Worm (Caenorhabditis elegans) whole organism, late embryonic: ENCODE measurements around the gene H12I19.115.

ENCODE experiments used
- F13H6.1 ChIP-seq: sonication (generic microtip); optimal IDR thresholded peaks from 2 replicates; lab custom pipeline; 2016; ENCODE audit warnings: missing genetic modification characterization, missing compliant biosample characterization
- K09A11.1 ChIP-seq: sonication (generic microtip); optimal IDR thresholded peaks from 2 replicates; lab custom pipeline; 2017; ENCODE audit warnings: antibody characterized with exemption, mild to moderate bottlenecking, missing genetic modification characterization, missing compliant biosample characterization; ENCODE audit not compliant: insufficient read depth
- ahr-1 ChIP-seq: sonication (generic microtip); optimal IDR thresholded peaks from 2 replicates; lab custom pipeline; 2016; ENCODE audit warnings: missing genetic modification characterization, missing compliant biosample characterization
- ama-1 ChIP-seq: fragments of 150-350 bp; optimal IDR thresholded peaks from 2 replicates; lab custom pipeline; 2014
- ceh-18 ChIP-seq: sonication (generic microtip); optimal IDR thresholded peaks from 2 replicates; lab custom pipeline; 2016; ENCODE audit warnings: missing genetic modification characterization, missing compliant biosample characterization
- ceh-19 ChIP-seq: fragments of 200-800 bp; sonication (Bioruptor generic); optimal IDR thresholded peaks from 2 replicates; lab custom pipeline; 2018; ENCODE audit warnings: mild to moderate bottlenecking, missing genetic modification characterization, missing compliant biosample characterization
- ceh-2 ChIP-seq: sonication (generic microtip); optimal IDR thresholded peaks from 2 replicates; lab custom pipeline; 2016; ENCODE audit warnings: missing genotype, missing genetic modification characterization, missing compliant biosample characterization
- ceh-24 ChIP-seq: sonication (generic microtip); optimal IDR thresholded peaks from 2 replicates; lab custom pipeline; 2016; ENCODE audit warnings: mild to moderate bottlenecking, missing genetic modification characterization, missing compliant biosample characterization
- ceh-34 ChIP-seq: sonication (generic microtip); optimal IDR thresholded peaks from 2 replicates; lab custom pipeline; 2016; ENCODE audit warnings: mild to moderate bottlenecking, missing genetic modification characterization, missing compliant biosample characterization
- ceh-45 ChIP-seq: fragments of 200-800 bp; sonication (Bioruptor generic); IDR thresholded peaks from 2 replicates; pipeline ENCODE4 v1.3.6; 2022; ENCODE audit warnings: missing genetic modification reagents, missing genetic modification characterization, missing compliant biosample characterization
- ceh-48 ChIP-seq: sonication (generic microtip); optimal IDR thresholded peaks from 2 replicates; lab custom pipeline; 2016; ENCODE audit warnings: missing genetic modification characterization, inconsistent platforms, missing compliant biosample characterization
- elt-4 ChIP-seq: sonication (generic microtip); optimal IDR thresholded peaks from 2 replicates; lab custom pipeline; 2016; ENCODE audit warnings: missing genetic modification characterization, missing compliant biosample characterization
- fkh-6 ChIP-seq: sonication (generic microtip); optimal IDR thresholded peaks from 2 replicates; lab custom pipeline; 2016; ENCODE audit warnings: missing genetic modification characterization, missing compliant biosample characterization
- gmeb-2 ChIP-seq: sonication (generic microtip); optimal IDR thresholded peaks from 2 replicates; lab custom pipeline; 2016; ENCODE audit warnings: missing genetic modification characterization, inconsistent platforms, missing compliant biosample characterization
- hlh-15 ChIP-seq: sonication (generic microtip); optimal IDR thresholded peaks from 2 replicates; lab custom pipeline; 2016; ENCODE audit warnings: missing genetic modification characterization, missing compliant biosample characterization
- hlh-30 ChIP-seq: sonication (generic microtip); optimal IDR thresholded peaks from 2 replicates; lab custom pipeline; 2017; ENCODE audit warnings: antibody characterized with exemption, missing genetic modification characterization, missing compliant biosample characterization; ENCODE audit not compliant: insufficient read depth
- lim-6 ChIP-seq: sonication (generic microtip); optimal IDR thresholded peaks from 2 replicates; lab custom pipeline; 2016; ENCODE audit warnings: missing genetic modification characterization, missing compliant biosample characterization
- madf-2 ChIP-seq: sonication (generic microtip); optimal IDR thresholded peaks from 2 replicates; lab custom pipeline; 2017; ENCODE audit warnings: missing genetic modification characterization, missing compliant biosample characterization
- mec-3 ChIP-seq: sonication (generic microtip); optimal IDR thresholded peaks from 2 replicates; lab custom pipeline; 2016; ENCODE audit warnings: borderline replicate concordance, missing genetic modification characterization, missing compliant biosample characterization
- nfya-1 ChIP-seq: sonication (generic microtip); optimal IDR thresholded peaks from 2 replicates; lab custom pipeline; 2017; ENCODE audit warnings: missing genetic modification characterization, mild to moderate bottlenecking, missing compliant biosample characterization, antibody characterized with exemption, moderate library complexity
- pag-3 ChIP-seq: sonication (generic microtip); optimal IDR thresholded peaks from 2 replicates; lab custom pipeline; 2016; ENCODE audit warnings: missing compliant biosample characterization, missing genetic modification characterization, borderline replicate concordance
- pax-1 ChIP-seq: fragments of 150-350 bp; optimal IDR thresholded peaks from 2 replicates; lab custom pipeline; 2014; ENCODE audit warnings: missing biosample characterization, missing genetic modification characterization
- pha-4 ChIP-seq: fragments of 150-350 bp; optimal IDR thresholded peaks from 2 replicates; lab custom pipeline; 2018; ENCODE audit warnings: missing biosample characterization, missing genetic modification reagents, missing genetic modification characterization
- ref-2 ChIP-seq: sonication (generic microtip); optimal IDR thresholded peaks from 2 replicates; lab custom pipeline; 2016; ENCODE audit warnings: missing genetic modification characterization, missing compliant biosample characterization
- sox-2 ChIP-seq: fragments of 200-800 bp; sonication (Bioruptor generic); IDR thresholded peaks from 2 replicates; pipeline ENCODE4 v1.3.6; 2022; ENCODE audit warnings: missing genetic modification reagents, missing genetic modification characterization, missing compliant biosample characterization
- sox-4 ChIP-seq: sonication (generic microtip); optimal IDR thresholded peaks from 2 replicates; lab custom pipeline; 2017; ENCODE audit warnings: mild to moderate bottlenecking, missing genetic modification characterization, inconsistent platforms, missing compliant biosample characterization
- tbx-2 ChIP-seq: sonication (generic microtip); optimal IDR thresholded peaks from 2 replicates; lab custom pipeline; 2016; ENCODE audit warnings: missing genetic modification characterization, missing compliant biosample characterization
- ttx-3 ChIP-seq: sonication (generic microtip); optimal IDR thresholded peaks from 2 replicates; lab custom pipeline; 2016; ENCODE audit warnings: missing genetic modification reagents, missing genetic modification characterization, missing compliant biosample characterization
- unc-3 ChIP-seq, 2 experiments: fragments of 200-800 bp in 1 of 2; sonication (Bioruptor generic) in 1 of 2; sonication (generic microtip) in 1 of 2; conservative IDR thresholded peaks in 1 of 2; optimal IDR thresholded peaks in 1 of 2; 2 replicates each; pipeline versions ENCODE4 v1.3.6 to Lab custom; 2016 to 2022; ENCODE audit warnings: missing compliant biosample characterization in 2 of 2, missing genetic modification characterization in 2 of 2, missing genetic modification reagents in 1 of 2
- unc-55 ChIP-seq: sonication (generic microtip); optimal IDR thresholded peaks from 2 replicates; lab custom pipeline; 2017; ENCODE audit warnings: missing biosample characterization, missing genetic modification reagents, missing genetic modification characterization
- unc-86 ChIP-seq: sonication (generic microtip); optimal IDR thresholded peaks from 2 replicates; lab custom pipeline; 2016; ENCODE audit warnings: missing genetic modification characterization, missing compliant biosample characterization
- ztf-16 ChIP-seq: sonication (generic microtip); optimal IDR thresholded peaks from 2 replicates; lab custom pipeline; 2017; ENCODE audit warnings: missing genetic modification characterization, missing compliant biosample characterization

The H12I19.115 gene

DNA sequence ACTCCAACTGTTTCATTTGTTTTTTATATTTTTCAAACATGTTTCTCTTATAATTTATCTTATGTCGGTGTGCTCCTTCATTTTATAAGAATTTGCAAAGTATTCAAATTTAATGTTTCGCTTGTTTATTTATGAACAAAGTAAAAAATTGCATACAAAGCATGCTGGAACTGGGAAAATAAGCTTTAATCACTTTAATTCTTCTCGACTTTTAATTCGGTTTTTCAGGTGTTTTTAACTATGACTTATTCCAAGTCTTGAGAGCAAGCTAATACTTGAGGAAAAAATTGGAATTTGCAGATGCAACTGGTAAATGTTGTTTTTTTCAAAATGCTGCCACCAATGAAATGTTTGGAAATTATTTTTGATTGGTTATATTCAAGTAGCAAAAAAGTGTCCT lies 4.1 kb upstream of the H12I19.115 start, which contains the start of gene srz-59:
TSS of gene srz-59 (plus strand) at position 301 of the 400 bp plus-strand sequence.
- TF ChIP-seq pag-3 (no peak), ahr-1 (tag; lab: Kevin White, UChicago) (no peak), ttx-3 (tag; lab: Kevin White, UChicago) (no peak), unc-3 (GFP tag; conservative IDR thresholded peaks at IDR 0.05; lab: Robert Waterston, UW) (no peak), unc-3 (tag; optimal IDR thresholded peaks at IDR 0.05; lab: Kevin White, UChicago) (no peak), sox-4 (tag; lab: Kevin White, UChicago) (no peak), mec-3 (tag; lab: Kevin White, UChicago) (no peak), hlh-30 (no peak), hlh-15 (tag; lab: Kevin White, UChicago) (no peak)
- TF ChIP-seq, all 69 proteins: peak for 0

DNA sequence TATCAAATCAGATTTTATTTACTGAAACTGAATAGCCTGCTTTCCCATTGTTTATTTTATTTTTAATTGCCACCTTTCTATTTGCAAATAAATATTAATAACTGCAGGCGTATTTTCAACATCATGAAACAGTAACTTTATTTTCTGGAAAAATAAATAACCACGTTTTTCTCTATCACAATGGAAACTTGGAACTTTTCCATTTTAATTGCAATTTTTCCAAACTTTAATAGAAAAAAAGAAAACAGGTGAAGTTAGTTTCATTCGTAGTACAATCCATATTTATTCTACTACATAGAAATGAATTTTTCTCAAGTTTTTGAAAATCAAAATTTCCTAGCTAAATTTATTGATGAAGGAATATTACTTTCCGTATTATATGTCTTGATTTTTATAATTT lies 1.4 kb upstream of the H12I19.115 start, which contains the start of gene srz-42:
TSS of gene srz-42 (plus strand) at position 301 of the 400 bp plus-strand sequence.
- TF ChIP-seq hlh-30 = no peak
- no peak for TF ChIP-seq ztf-16
- no peak for TF ChIP-seq ceh-48
- no peak for TF ChIP-seq sox-2 (GFP tag; lab: Robert Waterston, UW)
- TF ChIP-seq unc-3 (GFP tag; conservative IDR thresholded peaks at IDR 0.05; lab: Robert Waterston, UW) = no peak
- no peak for TF ChIP-seq unc-3 (tag; optimal IDR thresholded peaks at IDR 0.05; lab: Kevin White, UChicago)
- TF ChIP-seq ceh-19 (GFP tag; lab: Kevin White, UChicago) = no peak
- TF ChIP-seq lim-6 = no peak
- no peak for TF ChIP-seq fkh-6 (tag; lab: Kevin White, UChicago)
- TF ChIP-seq ama-1 = no peak
- TF ChIP-seq ceh-45 (GFP tag; lab: Robert Waterston, UW) = no peak
- no peak for TF ChIP-seq pax-1 (tag; lab: Kevin White, UChicago)
- no peak for TF ChIP-seq sox-4 (tag; lab: Kevin White, UChicago)
- no peak for TF ChIP-seq gmeb-2 (tag; lab: Kevin White, UChicago)
- no peak for TF ChIP-seq F13H6.1 (tag; lab: Kevin White, UChicago)

DNA sequence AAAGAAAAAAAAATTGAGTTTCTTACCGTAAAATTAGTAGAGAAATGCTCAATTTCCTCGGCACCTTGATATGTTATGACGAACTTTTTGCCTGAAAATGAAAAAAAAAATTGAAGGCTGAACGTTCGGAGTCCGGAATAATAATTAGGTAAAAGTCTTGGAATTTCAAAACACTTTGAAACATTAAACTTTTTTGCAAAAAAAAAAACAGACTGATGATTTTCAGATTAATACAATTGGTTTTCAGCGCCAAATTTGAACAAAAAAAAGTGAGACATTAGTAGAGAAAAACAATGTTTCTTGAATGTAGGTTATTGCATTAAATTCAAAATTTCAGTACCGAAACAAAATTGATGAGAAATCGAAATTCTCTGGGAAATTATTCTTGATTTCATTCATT lies 3.7 kb downstream of the H12I19.115 start, which contains the start of gene nkcc-1:
TSS of gene nkcc-1 (minus strand) at position 101 of the 400 bp plus-strand sequence.
- TF ChIP-seq ceh-24 (no peak), pag-3 (no peak), unc-55 (GFP tag; lab: Kevin White, UChicago) (no peak), ceh-18 (tag; lab: Kevin White, UChicago) (no peak), sox-4 (tag; lab: Kevin White, UChicago) (no peak), pax-1 (tag; lab: Kevin White, UChicago) (no peak), elt-4 (tag; lab: Kevin White, UChicago) (no peak), ceh-34 (no peak), hlh-30 (no peak), K09A11.1 (tag; lab: Kevin White, UChicago) (no peak), unc-86 (tag; lab: Kevin White, UChicago) (no peak), ztf-16 (no peak)

DNA sequence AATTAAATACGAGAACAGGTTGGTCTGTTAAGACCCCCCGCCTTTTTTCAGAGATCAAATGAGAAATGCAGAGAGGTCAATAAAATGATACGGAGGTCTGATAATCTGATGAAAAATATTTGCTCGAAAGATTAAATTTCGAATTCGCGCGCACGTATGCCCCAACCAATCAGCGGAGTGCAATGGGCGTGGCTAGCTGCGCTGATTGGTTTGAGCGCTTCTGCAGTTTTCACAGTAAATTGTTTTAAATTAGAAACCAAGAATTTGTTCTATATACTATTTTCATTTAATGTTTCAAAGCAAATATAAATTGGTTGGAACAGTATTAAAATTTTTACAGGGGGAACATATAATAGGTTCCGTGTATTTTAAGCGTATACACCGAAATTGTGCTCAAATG lies 8.3 kb downstream of the H12I19.115 start:
- TF ChIP-seq ceh-34 (no peak), nfya-1 (tag; lab: Kevin White, UChicago) (peak; percentile 98), madf-2 (tag; lab: Kevin White, UChicago) (no peak), hlh-30 (no peak)

DNA sequence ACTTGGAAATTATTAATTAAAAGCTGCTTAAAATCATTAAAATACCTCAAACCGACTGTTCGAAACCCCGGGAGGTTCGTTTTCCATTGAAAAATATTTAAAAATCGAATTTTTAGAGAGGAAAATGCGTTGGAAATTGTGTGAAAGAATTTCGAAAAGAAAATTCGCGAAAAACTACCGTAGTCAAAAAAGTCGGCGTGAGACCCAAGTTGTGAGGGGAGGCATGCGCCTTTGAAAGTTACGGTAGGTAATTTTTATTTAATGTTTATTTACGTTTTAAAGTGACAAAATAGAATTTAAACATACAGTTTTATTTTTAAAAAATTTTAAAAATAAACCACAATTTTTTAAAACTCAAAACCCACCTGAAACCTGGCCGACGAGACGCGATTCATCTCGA lies 12.1 kb downstream of the H12I19.115 start:
- no peak for TF ChIP-seq ceh-2 (tag; lab: Kevin White, UChicago)
- no peak for TF ChIP-seq ref-2 (tag; lab: Kevin White, UChicago)
- no peak for TF ChIP-seq ahr-1 (tag; lab: Kevin White, UChicago)
- TF ChIP-seq pha-4 (tag; lab: Kevin White, UChicago) = no peak
- no peak for TF ChIP-seq unc-55 (GFP tag; lab: Kevin White, UChicago)
- no peak for TF ChIP-seq sox-2 (GFP tag; lab: Robert Waterston, UW)
- no peak for TF ChIP-seq tbx-2
- TF ChIP-seq, all 69 proteins: peak for 0
